Fruit fly (Drosophila melanogaster): ENCODE data around the gene CG17192.

Gene CG17192

DNA sequence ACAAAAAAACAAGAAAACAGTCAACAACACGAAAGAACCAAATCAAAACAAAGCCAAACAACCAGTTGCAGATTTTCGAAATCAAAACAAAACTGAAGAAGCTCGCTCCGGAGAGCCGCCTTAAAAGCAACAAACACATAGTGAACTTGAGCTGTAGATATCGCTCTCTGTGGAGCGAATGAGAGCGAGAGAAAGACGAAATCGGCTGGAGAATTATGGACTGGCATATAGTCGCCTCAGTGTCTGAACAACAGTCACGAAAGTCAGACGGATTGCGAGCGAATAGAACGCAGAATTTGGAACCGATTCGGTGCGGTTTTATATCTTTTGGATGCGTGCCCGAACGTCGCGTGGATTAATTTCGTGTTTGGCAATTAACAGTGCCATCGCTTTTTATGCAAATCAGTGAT lies 37.8 kb downstream of the CG17192 start (continued):
- peak; percentile 15 for TF ChIP-seq Hmr (GFP tag; optimal IDR thresholded peaks at IDR 0.05)
- TF ChIP-seq CG6272 (GFP tag; IDR thresholded peaks at IDR 0.05): no peak
- no peak for TF ChIP-seq Pdp1 (GFP tag; optimal IDR thresholded peaks at IDR 0.05)
- no peak for TF ChIP-seq dysf (GFP tag; IDR thresholded peaks at IDR 0.05)
- TF ChIP-seq CG18619 (GFP tag; optimal IDR thresholded peaks at IDR 0.05): no peak
- peak; percentile 39 for TF ChIP-seq CG6765 (GFP tag; optimal IDR thresholded peaks at IDR 0.05)
- peak; percentile 29 for TF ChIP-seq psq (GFP tag; optimal IDR thresholded peaks at IDR 0.05)
- peak; percentile 90 for TF ChIP-seq CG10431 (GFP tag; optimal IDR thresholded peaks at IDR 0.05)
- no peak for TF ChIP-seq CG8478 (optimal IDR thresholded peaks at IDR 0.05)
- TF ChIP-seq CG11504 (tag; optimal IDR thresholded peaks at IDR 0.05): no peak
- peak; percentile 57; the same call in 1 of the 2 replicates for TF ChIP-seq chm (GFP tag; IDR thresholded peaks at IDR 0.05)
- peak; percentile 36; the same call in 1 of the 3 replicates for TF ChIP-seq CG34224 (GFP tag; IDR thresholded peaks at IDR 0.05; ENCODE audit: partially characterized antibody)
- TF ChIP-seq CG15514 (GFP tag; optimal IDR thresholded peaks at IDR 0.05): peak; percentile 6
- peak; percentile 37; the same call in 2 of the 3 replicates for TF ChIP-seq zen2 (GFP tag; IDR thresholded peaks at IDR 0.05; ENCODE audit: partially characterized antibody)
- peak; percentile 47 for TF ChIP-seq mirr (GFP tag; optimal IDR thresholded peaks at IDR 0.05)
- TF ChIP-seq otp (GFP tag; IDR thresholded peaks at IDR 0.05): peak; percentile 23; the same call in 1 of the 3 replicates

DNA sequence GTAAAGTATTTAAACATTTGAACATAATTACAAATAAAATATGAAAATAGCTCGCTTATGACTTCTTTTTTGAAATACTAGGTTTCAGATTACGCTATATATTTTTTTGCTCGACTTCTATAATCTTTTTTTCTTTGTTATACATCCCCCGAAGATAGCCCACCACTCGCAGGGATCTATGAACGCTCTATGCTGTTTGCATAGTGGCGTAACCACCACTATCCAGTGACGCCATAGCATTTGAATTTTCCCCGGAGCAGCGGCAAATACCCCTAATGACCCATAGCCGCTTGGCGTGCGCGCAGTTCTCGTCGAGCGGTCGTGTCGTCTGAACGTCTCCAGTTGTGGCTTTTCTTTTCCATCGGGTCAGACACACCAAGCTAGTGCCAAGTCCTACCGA lies 39.8 kb downstream of the CG17192 start, which contains the start of the genes CG14253 and CG46313:
Gene CG14253, plus strand, starts transcription at position 301 of the 400 bp plus-strand sequence.
Gene CG46313, plus strand, starts transcription at position 301 of the 400 bp plus-strand sequence.
- TF ChIP-seq D19A (tag; optimal IDR thresholded peaks at IDR 0.05): no peak
- TF ChIP-seq pum (GFP tag; optimal IDR thresholded peaks at IDR 0.05): no peak
- no peak for TF ChIP-seq CG4404 (GFP tag; IDR thresholded peaks at IDR 0.05)
- peak; percentile 6 for TF ChIP-seq crc (GFP tag; optimal IDR thresholded peaks at IDR 0.05)
- TF ChIP-seq lab (GFP tag; optimal IDR thresholded peaks at IDR 0.05): peak; percentile 29
- no peak for TF ChIP-seq kay (GFP tag; optimal IDR thresholded peaks at IDR 0.05)
- no peak for TF ChIP-seq cg (GFP tag; optimal IDR thresholded peaks at IDR 0.05)
- peak; percentile 36 for TF ChIP-seq wek (GFP tag; optimal IDR thresholded peaks at IDR 0.05)
- no peak for TF ChIP-seq Vsx1 (GFP tag; optimal IDR thresholded peaks at IDR 0.05)
- TF ChIP-seq fd3F (GFP tag; optimal IDR thresholded peaks at IDR 0.05): no peak
- no peak for TF ChIP-seq dati (GFP tag; IDR thresholded peaks at IDR 0.05)
- no peak for TF ChIP-seq CG9215 (GFP tag; IDR thresholded peaks at IDR 0.05)
- no peak for TF ChIP-seq Max (GFP tag; optimal IDR thresholded peaks at IDR 0.05)
- no peak for TF ChIP-seq CG8388 (GFP tag; optimal IDR thresholded peaks at IDR 0.05)
- no peak for TF ChIP-seq HLH4C (GFP tag; IDR thresholded peaks at IDR 0.05; ENCODE audit: partially characterized antibody)
- TF ChIP-seq ara (GFP tag; IDR thresholded peaks at IDR 0.05): no peak
- TF ChIP-seq CG13775 (GFP tag; optimal IDR thresholded peaks at IDR 0.05): no peak
- TF ChIP-seq Meics (GFP tag; optimal IDR thresholded peaks at IDR 0.05): peak; percentile 5
- TF ChIP-seq dysf (GFP tag; IDR thresholded peaks at IDR 0.05): 0 out of 3 replicates have a peak, but pooled peaks have one; percentile 5
- TF ChIP-seq grau (tag; optimal IDR thresholded peaks at IDR 0.05): no peak
- TF ChIP-seq Pdp1 (GFP tag; optimal IDR thresholded peaks at IDR 0.05): peak in 1 of 2 experiments; percentile 53
- TF ChIP-seq Six4 (GFP tag; optimal IDR thresholded peaks at IDR 0.05): no peak
- no peak for TF ChIP-seq Lim3 (GFP tag; IDR thresholded peaks at IDR 0.05)
- no peak for TF ChIP-seq mirr (GFP tag; optimal IDR thresholded peaks at IDR 0.05)
- TF ChIP-seq row (GFP tag; IDR thresholded peaks at IDR 0.05): peak; percentile 26; the same call in 1 of the 3 replicates
- peak; percentile 30 for TF ChIP-seq Med (GFP tag)
- TF ChIP-seq Adf1 (GFP tag; IDR thresholded peaks at IDR 0.05): peak; percentile 11; the same call in 1 of the 2 replicates
- TF ChIP-seq cwo (GFP tag; optimal IDR thresholded peaks at IDR 0.05): no peak
- TF ChIP-seq PHDP (tag; optimal IDR thresholded peaks at IDR 0.05): no peak
- no peak for TF ChIP-seq crol (GFP tag; IDR thresholded peaks at IDR 0.05)
- TF ChIP-seq CG15696 (tag; optimal IDR thresholded peaks at IDR 0.05): no peak
- TF ChIP-seq chn (GFP tag; optimal IDR thresholded peaks at IDR 0.05): no peak
- TF ChIP-seq CG18599 (GFP tag; optimal IDR thresholded peaks at IDR 0.05): peak; percentile 3
- no peak for TF ChIP-seq cas (GFP tag; IDR thresholded peaks at IDR 0.05)
- no peak for TF ChIP-seq CG17912 (GFP tag; optimal IDR thresholded peaks at IDR 0.05)
